Fruit fly (Drosophila melanogaster): Measurements from ENCODE around the gene mRpS21.

DNA sequence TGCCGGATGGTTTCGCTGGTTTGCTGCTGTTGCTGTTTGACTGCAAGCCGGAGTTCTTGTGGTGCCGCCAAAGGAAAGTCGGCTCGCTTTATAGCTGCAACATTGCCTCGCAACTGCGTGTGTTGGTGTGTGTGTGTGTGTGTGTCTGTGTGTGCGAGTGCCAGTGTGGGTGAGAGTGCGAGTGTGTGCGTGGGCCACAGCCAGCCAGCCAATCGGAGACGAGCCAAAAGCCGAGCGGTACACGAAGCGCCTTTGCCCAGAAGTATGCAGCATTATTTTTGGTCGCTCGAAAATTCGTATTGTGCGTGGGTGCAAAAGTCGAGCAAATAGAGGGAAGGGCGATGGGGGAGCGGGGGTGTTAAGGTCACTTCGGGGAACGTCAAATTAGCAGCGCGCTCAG lies 13.5 kb upstream of the mRpS21 start, which contains the start of gene CCHa2:
- TF ChIP-seq CTCF (optimal IDR thresholded peaks at IDR 0.05) = no peak
- no peak for TF ChIP-seq CG8478 (optimal IDR thresholded peaks at IDR 0.05)

All from S2 (cell line).